Fruit fly (Drosophila melanogaster): ENCODE data around the gene CG10431.

dm6 chr2L:18986125-18986498 is 11.6 kb downstream of the CG10431 start:
- TF ChIP-seq svp (GFP tag) (no peak), Gug (GFP tag; IDR thresholded peaks at IDR 0.05) (no peak), CG16779 (tag; optimal IDR thresholded peaks at IDR 0.05) (no peak), Ets96B (tag; optimal IDR thresholded peaks at IDR 0.05) (no peak), CG8119 (GFP tag; IDR thresholded peaks at IDR 0.05) (no peak)

Data from whole organism, prepupa.